Worm (Caenorhabditis elegans) whole organism, L4/young adult: ENCODE measurements around the gene rde-11.

Source experiments
- W03F9.2 ChIP-seq: fragments of 150-350 bp; optimal IDR thresholded peaks from 2 replicates; lab custom pipeline; 2014; ENCODE audit warnings: missing biosample characterization, missing genetic modification characterization
- dao-5 ChIP-seq: sonication (generic microtip); optimal IDR thresholded peaks from 2 replicates; lab custom pipeline; 2016; ENCODE audit warnings: missing genotype, missing genetic modification characterization, moderate library complexity, missing compliant biosample characterization
- him-1 ChIP-seq: sonication (generic microtip); optimal IDR thresholded peaks from 2 replicates; lab custom pipeline; 2016; ENCODE audit warnings: missing genotype, missing genetic modification reagents, missing genetic modification characterization, missing compliant biosample characterization

Gene rde-11

ce11 chrIV:13104900-13105299, at the start of gene rde-11:
Gene rde-11, plus strand, starts transcription at chrIV:13105200.
- no peak for TF ChIP-seq dao-5
- TF ChIP-seq him-1 (tag; lab: Kevin White, UChicago): no peak
- no peak for TF ChIP-seq W03F9.2

DNA sequence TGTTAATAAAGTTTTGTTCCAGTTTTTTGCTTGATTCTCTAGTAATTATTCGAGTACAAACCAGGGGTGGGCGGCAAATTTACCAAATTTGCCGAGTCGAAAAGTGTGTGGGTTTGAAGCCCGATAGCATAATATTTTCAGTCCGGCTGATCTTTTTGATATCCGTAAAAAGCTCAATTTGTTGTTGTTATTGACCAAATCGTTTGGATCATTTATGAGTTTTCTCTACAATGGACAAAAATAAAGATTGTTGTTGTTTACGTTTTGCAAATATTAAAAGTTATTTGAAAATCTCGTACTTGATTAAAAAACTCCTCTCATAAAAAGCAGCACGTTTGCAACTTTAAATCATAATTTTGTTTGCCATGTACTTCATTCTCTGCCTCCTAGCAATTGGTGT, 49.0 kb upstream of the rde-11 start, which contains the start of gene scl-1:
TSS of gene scl-1 (plus strand) at position 301 of the 400 bp plus-strand sequence.
- TF ChIP-seq dao-5 (no peak), W03F9.2 (no peak), him-1 (tag; lab: Kevin White, UChicago) (no peak)

- TF ChIP-seq W03F9.2 (no peak), dao-5 (no peak), him-1 (tag; lab: Kevin White, UChicago) (no peak)
Measured at ce11 chrIV:13057418-13057817, 47.6 kb upstream of the rde-11 start, which contains the start of gene scl-2. Gene scl-2, plus strand, starts transcription at chrIV:13057710.

- TF ChIP-seq dao-5 (no peak), him-1 (tag; lab: Kevin White, UChicago) (no peak), W03F9.2 (no peak)
Measured at ce11 chrIV:13059284-13059683, 45.7 kb upstream of the rde-11 start, which contains the start of gene scl-3. Gene scl-3, plus strand, starts transcription at chrIV:13059584.

DNA sequence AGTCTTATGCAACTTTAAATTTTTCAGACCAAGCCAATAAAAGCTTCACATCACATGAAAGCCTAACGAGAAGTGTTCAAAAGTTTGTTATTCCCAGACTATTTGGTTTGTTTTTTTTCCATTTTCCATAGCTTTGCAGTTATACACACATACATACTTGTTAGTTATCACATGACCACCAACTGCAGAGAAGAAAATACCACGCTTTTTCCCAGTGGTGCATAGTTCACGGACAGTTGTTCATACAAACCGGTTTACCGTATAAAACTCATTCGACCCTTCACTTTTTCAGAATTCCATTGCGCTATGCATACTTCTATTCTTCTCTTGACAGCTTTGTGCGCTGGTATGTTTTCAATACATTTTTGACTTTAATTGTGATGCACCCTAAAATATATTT, 41.3 kb upstream of the rde-11 start, which contains the start of gene scl-5:
TSS of gene scl-5 (plus strand) at position 301 of the 400 bp plus-strand sequence.
- TF ChIP-seq dao-5 (no peak), him-1 (tag; lab: Kevin White, UChicago) (no peak), W03F9.2 (no peak)

- TF ChIP-seq W03F9.2: no peak
- TF ChIP-seq him-1 (tag; lab: Kevin White, UChicago): no peak
- no peak for TF ChIP-seq dao-5
Measured at ce11 chrIV:13066044-13066443, 39.0 kb upstream of the rde-11 start.

ce11 chrIV:13067200-13067599, 37.8 kb upstream of the rde-11 start, which contains the start of gene col-131:
Gene col-131, minus strand, starts transcription at chrIV:13067300.
- TF ChIP-seq W03F9.2: no peak
- no peak for TF ChIP-seq him-1 (tag; lab: Kevin White, UChicago)
- no peak for TF ChIP-seq dao-5

DNA sequence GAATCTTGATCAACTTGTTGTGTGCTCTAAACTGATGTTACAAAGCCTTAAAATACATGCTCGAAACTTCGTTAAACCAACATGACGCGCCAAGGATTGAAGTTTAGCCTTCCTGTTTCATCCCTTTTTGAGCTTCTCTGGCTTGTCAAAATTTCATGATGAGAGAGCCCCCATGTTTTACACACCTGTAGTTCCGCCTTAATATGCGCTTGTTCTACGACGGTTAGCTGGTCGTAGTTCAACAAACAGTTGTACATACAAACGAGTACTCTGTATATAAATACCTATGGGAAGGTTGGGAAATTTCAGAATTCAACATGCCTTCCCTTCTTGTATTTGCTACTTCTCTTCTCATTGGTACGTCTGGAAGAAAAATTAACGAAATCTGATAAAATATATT, 36.5 kb upstream of the rde-11 start, which contains the start of gene scl-6:
TSS of gene scl-6 (plus strand) at position 301 of the 400 bp plus-strand sequence.
- TF ChIP-seq dao-5: no peak
- no peak for TF ChIP-seq him-1 (tag; lab: Kevin White, UChicago)

DNA sequence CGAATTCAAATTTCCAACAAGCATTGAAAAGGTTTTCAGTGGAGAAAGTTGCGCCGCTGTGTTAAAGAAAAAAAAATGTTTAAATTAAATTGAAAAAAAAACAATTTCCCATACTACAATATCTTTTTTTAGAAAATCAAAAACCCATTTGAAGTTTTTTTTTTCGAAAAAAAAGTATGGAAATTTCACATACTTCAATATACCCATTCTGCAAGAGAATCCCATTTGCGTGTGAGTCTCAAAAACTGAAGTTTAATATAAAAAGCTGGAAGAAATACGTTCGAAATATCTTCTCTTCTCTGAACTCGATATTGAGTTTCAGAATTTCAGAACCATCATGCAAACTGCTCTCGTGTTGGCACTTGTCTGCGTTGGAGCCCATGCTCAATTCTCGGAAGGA, 34.9 kb upstream of the rde-11 start, which contains the start of gene scl-7:
TSS of gene scl-7 (plus strand) at position 301 of the 400 bp plus-strand sequence.
- no peak for TF ChIP-seq W03F9.2
- TF ChIP-seq him-1 (tag; lab: Kevin White, UChicago): no peak
- TF ChIP-seq dao-5: no peak

ce11 chrIV:13071445-13071844, 33.6 kb upstream of the rde-11 start, which contains the start of gene scl-8:
Gene scl-8, plus strand, starts transcription at chrIV:13071745.
- no peak for TF ChIP-seq W03F9.2
- no peak for TF ChIP-seq him-1 (tag; lab: Kevin White, UChicago)
- no peak for TF ChIP-seq dao-5

DNA sequence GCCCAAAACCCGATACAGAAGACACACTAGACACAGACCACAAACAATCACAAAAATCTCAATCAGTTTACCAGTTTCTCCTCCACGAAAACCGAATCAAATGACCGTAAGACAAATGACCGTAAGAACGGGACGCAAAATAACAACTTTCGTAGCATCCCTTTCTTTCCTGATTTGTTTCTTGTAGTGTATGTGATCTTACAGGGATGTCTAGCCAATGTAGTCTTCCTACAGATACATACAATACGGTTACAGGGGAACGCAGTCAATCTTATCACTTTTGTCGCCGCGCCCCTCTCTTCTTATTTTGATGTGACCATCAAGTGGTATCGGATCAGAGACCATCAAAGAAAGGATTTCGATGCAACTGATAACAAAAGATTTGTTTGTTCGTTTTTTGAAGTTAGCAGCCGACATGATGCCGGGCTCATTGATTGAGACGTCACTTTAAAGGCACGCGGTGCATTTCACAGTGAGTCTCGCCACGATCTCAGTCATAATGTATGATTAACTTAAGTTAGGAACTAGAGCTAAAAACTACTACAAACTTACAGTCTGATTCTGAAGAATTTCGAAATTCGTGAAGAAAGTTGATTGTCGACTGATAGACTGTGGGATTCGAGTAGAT, 29.3 kb upstream of the rde-11 start:
- TF ChIP-seq dao-5 (no peak), him-1 (tag; lab: Kevin White, UChicago) (no peak), W03F9.2 (no peak)

- TF ChIP-seq him-1 (tag; lab: Kevin White, UChicago) (no peak), dao-5 (no peak), W03F9.2 (no peak)
Measured at ce11 chrIV:13076620-13077019, 28.4 kb upstream of the rde-11 start, which contains the start of gene C39E9.7. Gene C39E9.7, minus strand, starts transcription at chrIV:13076720.

- TF ChIP-seq him-1 (tag; lab: Kevin White, UChicago) (no peak), W03F9.2 (no peak), dao-5 (no peak)
Measured at ce11 chrIV:13077694-13078093, 27.3 kb upstream of the rde-11 start.

ce11 chrIV:13078342-13078741, 26.7 kb upstream of the rde-11 start:
- no peak for TF ChIP-seq W03F9.2
- no peak for TF ChIP-seq him-1 (tag; lab: Kevin White, UChicago)
- no peak for TF ChIP-seq dao-5

DNA sequence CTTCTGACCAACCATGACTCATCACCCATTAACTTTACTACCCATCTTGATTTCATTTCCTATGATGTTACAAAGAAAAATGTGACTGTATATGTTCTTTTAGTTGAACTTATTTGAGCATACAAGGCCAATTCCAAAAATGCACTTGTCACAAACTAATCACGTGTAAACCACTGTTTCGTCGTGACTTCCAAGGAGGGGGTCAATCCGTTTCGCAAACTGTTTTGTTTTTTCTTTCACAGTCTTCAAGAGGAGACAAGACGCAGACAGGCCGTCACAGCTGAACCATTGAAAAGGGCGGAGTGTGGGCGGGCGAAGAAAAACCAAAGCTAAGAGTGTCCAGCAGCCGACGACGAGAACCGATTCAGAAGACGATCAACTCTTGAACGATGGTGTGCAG, 25.9 kb upstream of the rde-11 start, which contains the start of gene C39E9.8:
TSS of gene C39E9.8 (plus strand) at position 328 of the 400 bp plus-strand sequence.
- TF ChIP-seq W03F9.2: no peak
- TF ChIP-seq dao-5: no peak
- no peak for TF ChIP-seq him-1 (tag; lab: Kevin White, UChicago)
